Worm (Caenorhabditis elegans): Measurements from ENCODE around the gene T10H9.8.

ce11 chrV:6690075-6690474 is 37.9 kb downstream of the T10H9.8 start:
- no peak for TF ChIP-seq ama-1 (optimal IDR thresholded peaks at IDR 0.05)
- no peak for TF ChIP-seq scrt-1 (GFP tag; IDR thresholded peaks at IDR 0.05)
- TF ChIP-seq pes-1 (GFP tag; IDR thresholded peaks at IDR 0.05) = no peak
- no peak for TF ChIP-seq flt-1 (GFP tag; IDR thresholded peaks at IDR 0.05)
- TF ChIP-seq ceh-13 (GFP tag; optimal IDR thresholded peaks at IDR 0.05) = no peak
- no peak for TF ChIP-seq tbx-37 (GFP tag; conservative IDR thresholded peaks at IDR 0.05)
- no peak for TF ChIP-seq F13C5.2 (tag; optimal IDR thresholded peaks at IDR 0.05)
- no peak for TF ChIP-seq ceh-36 (tag; optimal IDR thresholded peaks at IDR 0.05)
- no peak for TF ChIP-seq hmg-4 (GFP tag; optimal IDR thresholded peaks at IDR 0.05)
- no peak for TF ChIP-seq B0310.2 (tag; optimal IDR thresholded peaks at IDR 0.05)
- TF ChIP-seq ets-7 (tag; optimal IDR thresholded peaks at IDR 0.05) = no peak
